Fruit fly (Drosophila melanogaster) whole organism, embryonic: ENCODE data around the gene ago.

ENCODE experiments used
- Adf1 ChIP-seq: fragments of 200-800 bp; sonication (Bioruptor generic); IDR thresholded peaks from 2 replicates; pipeline ENCODE4 v1.3.6; 2022; ENCODE audit warnings: missing biosample characterization, missing genetic modification characterization
- Blimp-1 ChIP-seq: fragments of 200-800 bp; sonication (Bioruptor generic); optimal IDR thresholded peaks from 3 replicates; lab custom pipeline; 2018; ENCODE audit warnings: missing biosample characterization, missing genetic modification characterization, mild to moderate bottlenecking, moderate library complexity, missing genetic modification reagents
- CG10979 ChIP-seq: fragments of 200-800 bp; sonication (Bioruptor generic); optimal IDR thresholded peaks from 2 replicates; lab custom pipeline; 2018; ENCODE audit warnings: missing biosample characterization, mild to moderate bottlenecking, missing genetic modification characterization, moderate library complexity
- CG12299 ChIP-seq: fragments of 200-800 bp; sonication (Bioruptor generic); optimal IDR thresholded peaks from 2 replicates; lab custom pipeline; 2018; ENCODE audit warnings: missing biosample characterization, mild to moderate bottlenecking, missing genetic modification characterization
- CG13296 ChIP-seq: fragments of 200-800 bp; sonication (Bioruptor generic); optimal IDR thresholded peaks from 3 replicates; lab custom pipeline; 2018; ENCODE audit warnings: missing biosample characterization, mild to moderate bottlenecking, missing genetic modification characterization
- CG14014 ChIP-seq: fragments of 200-800 bp; sonication (Bioruptor generic); IDR thresholded peaks from 2 replicates; pipeline ENCODE4 v1.3.6; 2022; ENCODE audit warnings: missing biosample characterization, missing genetic modification characterization
- CG14441 ChIP-seq: fragments of 200-800 bp; sonication (Bioruptor generic); IDR thresholded peaks from 2 replicates; pipeline ENCODE4 v1.3.6; 2022; ENCODE audit warnings: missing biosample characterization, missing genetic modification characterization
- CG1602 ChIP-seq: fragments of 200-800 bp; sonication (Bioruptor generic); optimal IDR thresholded peaks from 3 replicates; lab custom pipeline; 2016; ENCODE audit warnings: missing biosample characterization, missing genetic modification characterization
- CG16779 ChIP-seq: fragments of 200-800 bp; sonication (Bioruptor generic); IDR thresholded peaks from 2 replicates; pipeline ENCODE4 v1.3.6; 2022; ENCODE audit warnings: missing biosample characterization, missing genetic modification characterization
- CG16815 ChIP-seq: fragments of 200-800 bp; sonication (Bioruptor generic); optimal IDR thresholded peaks from 3 replicates; lab custom pipeline; 2017; ENCODE audit warnings: missing biosample characterization, mild to moderate bottlenecking, missing genetic modification characterization
- CG17359 ChIP-seq: fragments of 200-800 bp; sonication (Bioruptor generic); optimal IDR thresholded peaks from 3 replicates; lab custom pipeline; 2018; ENCODE audit warnings: missing biosample characterization, mild to moderate bottlenecking, missing genetic modification characterization, moderate library complexity
- CG17829 ChIP-seq: fragments of 200-800 bp; optimal IDR thresholded peaks from 2 replicates; lab custom pipeline; 2019; ENCODE audit warnings: missing biosample characterization, mild to moderate bottlenecking, missing genetic modification characterization, moderate library complexity
- CG2120 ChIP-seq: fragments of 200-800 bp; sonication (Bioruptor generic); optimal IDR thresholded peaks from 3 replicates; lab custom pipeline; 2016; ENCODE audit warnings: missing biosample characterization, missing genetic modification characterization
- CG2199 ChIP-seq: fragments of 200-800 bp; sonication (Bioruptor generic); IDR thresholded peaks from 3 replicates; pipeline ENCODE4 v1.3.6; 2022; ENCODE audit warnings: missing biosample characterization, missing genetic modification characterization
- CG42726 ChIP-seq: fragments of 200-800 bp; sonication (Bioruptor generic); IDR thresholded peaks from 2 replicates; pipeline ENCODE4 v1.3.6; 2022; ENCODE audit warnings: missing biosample characterization, missing genetic modification characterization; ENCODE audit not compliant: partially characterized antibody
- CG7987 ChIP-seq: fragments of 200-800 bp; sonication (Bioruptor generic); optimal IDR thresholded peaks from 2 replicates; lab custom pipeline; 2018; ENCODE audit warnings: missing biosample characterization, mild to moderate bottlenecking, missing genetic modification characterization, moderate library complexity
- Dll ChIP-seq: fragments of 200-800 bp; sonication (Bioruptor generic); IDR thresholded peaks from 4 replicates; pipeline ENCODE4 v1.3.6; 2022; ENCODE audit warnings: missing biosample characterization, missing genetic modification characterization; ENCODE audit not compliant: partially characterized antibody
- Doc3 ChIP-seq: fragments of 200-800 bp; sonication (Bioruptor generic); IDR thresholded peaks from 3 replicates; pipeline ENCODE4 v1.3.6; 2022; ENCODE audit warnings: missing biosample characterization, missing genetic modification characterization; ENCODE audit not compliant: partially characterized antibody
- HLH3B ChIP-seq: fragments of 200-800 bp; sonication (Bioruptor generic); IDR thresholded peaks from 2 replicates; pipeline ENCODE4 v1.3.6; 2022; ENCODE audit warnings: missing biosample characterization, missing genetic modification characterization
- HLHmδ ChIP-seq: fragments of 200-800 bp; sonication (Bioruptor generic); optimal IDR thresholded peaks from 2 replicates; lab custom pipeline; 2018; ENCODE audit warnings: missing biosample characterization, mild to moderate bottlenecking, missing genetic modification characterization, moderate library complexity
- Hsf ChIP-seq: fragments of 200-800 bp; sonication (Bioruptor generic); optimal IDR thresholded peaks from 3 replicates; lab custom pipeline; 2016; ENCODE audit warnings: missing biosample characterization, missing genetic modification characterization
- Lpt ChIP-seq: fragments of >200 bp; optimal IDR thresholded peaks from 2 replicates; lab custom pipeline; 2018; ENCODE audit warnings: missing biosample characterization, missing genetic modification characterization
- MBD-R2 ChIP-seq: fragments of 200-800 bp; sonication (Bioruptor generic); IDR thresholded peaks from 2 replicates; pipeline ENCODE4 v1.3.6; 2022; ENCODE audit warnings: missing biosample characterization, missing genetic modification characterization
- Mes4 ChIP-seq: fragments of 200-800 bp; sonication (Bioruptor generic); optimal IDR thresholded peaks from 2 replicates; lab custom pipeline; 2016; ENCODE audit warnings: missing biosample characterization, missing genetic modification characterization
- NC2α ChIP-seq: fragments of 200-800 bp; sonication (Bioruptor generic); optimal IDR thresholded peaks from 2 replicates; lab custom pipeline; 2016; ENCODE audit warnings: missing biosample characterization, missing genetic modification characterization
- Oli ChIP-seq: fragments of 200-800 bp; sonication (Bioruptor generic); optimal IDR thresholded peaks from 2 replicates; lab custom pipeline; 2018; ENCODE audit warnings: missing biosample characterization, mild to moderate bottlenecking, missing genetic modification characterization, moderate library complexity
- PHDP ChIP-seq: fragments of 200-800 bp; sonication (Bioruptor generic); optimal IDR thresholded peaks from 3 replicates; lab custom pipeline; 2018; ENCODE audit warnings: missing biosample characterization, mild to moderate bottlenecking, missing genetic modification characterization, moderate library complexity
- Ptx1 ChIP-seq: fragments of 200-800 bp; sonication (Bioruptor generic); IDR thresholded peaks from 2 replicates; pipeline ENCODE4 v1.3.6; 2022; ENCODE audit warnings: missing biosample characterization, missing genetic modification characterization
- Sin3A ChIP-seq: fragments of >200 bp; optimal IDR thresholded peaks from 2 replicates; lab custom pipeline; 2018
- Sox102F ChIP-seq: fragments of 200-800 bp; sonication (Bioruptor generic); optimal IDR thresholded peaks from 2 replicates; lab custom pipeline; 2018; ENCODE audit warnings: missing biosample characterization, mild to moderate bottlenecking, missing genetic modification characterization, moderate library complexity
- Xbp1 ChIP-seq: fragments of 200-800 bp; sonication (Bioruptor generic); optimal IDR thresholded peaks from 3 replicates; lab custom pipeline; 2016; ENCODE audit warnings: missing biosample characterization, mild to moderate bottlenecking, missing genetic modification characterization
- ase ChIP-seq: fragments of 200-800 bp; sonication (Bioruptor generic); IDR thresholded peaks from 3 replicates; pipeline ENCODE4 v1.3.6; 2022; ENCODE audit warnings: missing biosample characterization, missing genetic modification characterization
- ash1 ChIP-seq: fragments of 200-800 bp; sonication (Bioruptor generic); optimal IDR thresholded peaks from 2 replicates; lab custom pipeline; 2018; ENCODE audit warnings: missing biosample characterization, mild to moderate bottlenecking, missing genetic modification characterization
- az2 ChIP-seq: fragments of 200-800 bp; sonication (Bioruptor generic); optimal IDR thresholded peaks from 3 replicates; lab custom pipeline; 2016; ENCODE audit warnings: missing biosample characterization, missing genetic modification characterization
- bbx ChIP-seq: fragments of 200-800 bp; sonication (Bioruptor generic); IDR thresholded peaks from 2 replicates; pipeline ENCODE4 v1.3.6; 2022; ENCODE audit warnings: missing biosample characterization, missing genetic modification characterization; ENCODE audit not compliant: partially characterized antibody
- cad ChIP-seq: fragments of >200 bp; optimal IDR thresholded peaks from 2 replicates; lab custom pipeline; 2017; ENCODE audit warnings: missing biosample characterization, missing genetic modification characterization
- dmrt99B ChIP-seq: fragments of 200-800 bp; sonication (Bioruptor generic); optimal IDR thresholded peaks from 2 replicates; lab custom pipeline; 2018; ENCODE audit warnings: missing biosample characterization, mild to moderate bottlenecking, missing genetic modification characterization, moderate library complexity
- dysf ChIP-seq: fragments of 200-800 bp; sonication (Bioruptor generic); IDR thresholded peaks from 3 replicates; pipeline ENCODE4 v1.3.6; 2022; ENCODE audit warnings: missing biosample characterization, missing genetic modification characterization
- fd96Cb ChIP-seq: fragments of 200-800 bp; sonication (Bioruptor generic); optimal IDR thresholded peaks from 2 replicates; lab custom pipeline; 2018; ENCODE audit warnings: missing biosample characterization, mild to moderate bottlenecking, missing genetic modification characterization, moderate library complexity
- gcm ChIP-seq: fragments of 200-800 bp; sonication (Bioruptor generic); optimal IDR thresholded peaks from 2 replicates; lab custom pipeline; 2019; ENCODE audit warnings: missing biosample characterization, mild to moderate bottlenecking, missing genetic modification characterization, moderate library complexity
- her ChIP-seq: fragments of 200-800 bp; sonication (Bioruptor generic); optimal IDR thresholded peaks from 2 replicates; lab custom pipeline; 2016; ENCODE audit warnings: missing biosample characterization, missing genetic modification characterization
- hkb ChIP-seq, 2 experiments: fragments of 200-800 bp in 1 of 2; fragments of >200 bp in 1 of 2; sonication (Bioruptor generic) in 1 of 2; IDR thresholded peaks in 1 of 2; optimal IDR thresholded peaks in 1 of 2; 2 replicates each; pipeline versions ENCODE4 v1.3.6 to Lab custom; 2017 to 2022; ENCODE audit warnings: missing biosample characterization in 1 of 2, missing genetic modification characterization in 1 of 2
- mirr ChIP-seq: fragments of 200-800 bp; sonication (Bioruptor generic); optimal IDR thresholded peaks from 3 replicates; lab custom pipeline; 2018; ENCODE audit warnings: missing biosample characterization, mild to moderate bottlenecking, missing genetic modification characterization
- pho ChIP-seq: fragments of 200-800 bp; sonication (Bioruptor generic); optimal IDR thresholded peaks from 2 replicates; lab custom pipeline; 2016; ENCODE audit warnings: missing biosample characterization, missing genetic modification characterization
- scrt ChIP-seq: fragments of 200-800 bp; sonication (Bioruptor generic); optimal IDR thresholded peaks from 2 replicates; lab custom pipeline; 2018; ENCODE audit warnings: missing biosample characterization, mild to moderate bottlenecking, missing genetic modification characterization, moderate library complexity
- sens ChIP-seq: fragments of 200-800 bp; sonication (Bioruptor generic); peaks from one replicate; lab custom pipeline; 2016; ENCODE audit warnings: missing biosample characterization, missing genetic modification characterization
- sens-2 ChIP-seq: fragments of 200-800 bp; sonication (Bioruptor generic); IDR thresholded peaks from 2 replicates; pipeline ENCODE4 v1.3.6; 2022; ENCODE audit warnings: missing biosample characterization, missing genetic modification characterization
- sr ChIP-seq: fragments of 200-800 bp; sonication (Bioruptor generic); IDR thresholded peaks from 3 replicates; pipeline ENCODE4 v1.3.6; 2022; ENCODE audit warnings: missing biosample characterization, missing genetic modification characterization
- stc ChIP-seq: fragments of 200-800 bp; sonication (Bioruptor generic); IDR thresholded peaks from 2 replicates; pipeline ENCODE4 v1.3.6; 2022; ENCODE audit warnings: missing biosample characterization, missing genetic modification characterization
- trem ChIP-seq: fragments of 200-800 bp; optimal IDR thresholded peaks from 3 replicates; lab custom pipeline; 2019; ENCODE audit warnings: missing biosample characterization, mild to moderate bottlenecking, missing genetic modification characterization, moderate library complexity
- wdn ChIP-seq: fragments of 200-800 bp; sonication (Bioruptor generic); IDR thresholded peaks from 2 replicates; pipeline ENCODE4 v1.3.6; 2022; ENCODE audit warnings: missing biosample characterization, missing genetic modification characterization

The ago gene

DNA sequence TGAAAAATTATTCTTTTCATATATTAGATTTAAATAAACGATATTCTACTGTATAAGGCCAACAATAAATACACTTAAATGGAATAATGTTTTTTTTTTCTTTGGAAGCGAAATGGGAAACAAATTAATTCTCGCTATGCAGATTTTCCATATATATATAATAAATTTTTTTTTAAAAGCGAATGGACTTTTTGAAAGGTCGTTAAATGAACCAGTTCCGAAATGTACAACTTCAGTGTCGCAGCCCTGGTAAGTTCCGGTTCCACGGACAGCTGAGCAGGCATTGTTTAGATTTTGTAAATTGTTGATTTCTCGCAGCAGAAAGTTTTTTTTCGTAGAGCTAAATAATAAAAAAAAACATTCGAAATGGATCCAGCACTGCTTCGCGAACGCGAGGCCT is 32.7 kb upstream of the ago start, which contains the start of gene TfIIEbeta (continued):
- TF ChIP-seq Lpt (GFP tag; lab: Kevin White, UChicago) (no peak), pho (GFP tag; lab: Kevin White, UChicago) (no peak), Sox102F (GFP tag; lab: Kevin White, UChicago) (no peak), PHDP (peak; percentile 36), Oli (tag; lab: Kevin White, UChicago) (peak; percentile 25), stc (GFP tag; lab: Robert Waterston, UW) (peak; percentile 7; the same call in 1 of the 2 replicates), Dll (0 out of 4 replicates have a peak, but pooled peaks have one; percentile 49), Xbp1 (GFP tag; lab: Kevin White, UChicago) (peak; percentile 35), CG13296 (GFP tag; lab: Kevin White, UChicago) (peak; percentile 7), NC2α (no peak), CG17829 (peak; percentile 29), Hsf (GFP tag; lab: Kevin White, UChicago) (no peak), CG42726 (GFP tag; lab: Robert Waterston, UW) (peak; percentile 6; the same call in 1 of the 2 replicates), CG2120 (peak; percentile 38), scrt (peak; percentile 57), dysf (peak; percentile 36; the same call in 1 of the 3 replicates), ash1 (GFP tag; lab: Kevin White, UChicago) (no peak), HLHmδ (GFP tag; lab: Kevin White, UChicago) (no peak), Sin3A (lab: Kevin White, UChicago) (no peak), gcm (GFP tag; lab: Kevin White, UChicago) (no peak), CG14441 (GFP tag; lab: Robert Waterston, UW) (no peak), CG1602 (GFP tag; lab: Kevin White, UChicago) (peak; percentile 9), CG10979 (tag; lab: Kevin White, UChicago) (peak; percentile 44), CG2199 (GFP tag; lab: Robert Waterston, UW) (no peak), mirr (GFP tag; lab: Kevin White, UChicago) (no peak), CG16815 (GFP tag; lab: Kevin White, UChicago) (no peak), HLH3B (GFP tag; lab: Robert Waterston, UW) (0 out of 2 replicates have a peak, but pooled peaks have one; percentile 24), wdn (GFP tag; lab: Robert Waterston, UW) (no peak), CG14014 (no peak), Doc3 (GFP tag; lab: Robert Waterston, UW) (no peak), MBD-R2 (GFP tag; lab: Robert Waterston, UW) (peak; percentile 92), CG7987 (GFP tag; lab: Kevin White, UChicago) (no peak), CG17359 (tag; lab: Kevin White, UChicago) (peak; percentile 66), trem (tag; lab: Kevin White, UChicago) (peak; percentile 33), Blimp-1 (GFP tag; lab: Kevin White, UChicago) (peak; percentile 25), sr (no peak), sens (GFP tag; lab: Kevin White, UChicago) (peak; percentile 64), sens-2 (no peak), bbx (GFP tag; lab: Robert Waterston, UW) (no peak), cad (GFP tag; lab: Kevin White, UChicago) (no peak), fd96Cb (peak; percentile 24), Adf1 (GFP tag; lab: Robert Waterston, UW) (no peak; the same call in 1 of the 2 replicates), dmrt99B (tag; lab: Kevin White, UChicago) (no peak), ase (no peak), hkb (optimal IDR thresholded peaks at IDR 0.05; lab: Kevin White, UChicago) (no peak), hkb (GFP tag; IDR thresholded peaks at IDR 0.05; lab: Robert Waterston, UW) (peak; percentile 39; the same call in 1 of the 2 replicates), CG16779 (no peak), Mes4 (GFP tag; lab: Kevin White, UChicago) (no peak), her (no peak), az2 (GFP tag; lab: Kevin White, UChicago) (peak; percentile 28), Ptx1 (GFP tag; lab: Robert Waterston, UW) (peak; percentile 47), CG12299 (no peak)
